Fruit fly (Drosophila melanogaster) whole organism, embryonic: Measurements from ENCODE around the gene ebi.

Experiments
- CG1024 ChIP-seq: fragments of 200-800 bp; sonication (Bioruptor generic); IDR thresholded peaks from 2 replicates; pipeline ENCODE4 v1.3.6; 2022; ENCODE audit warnings: missing biosample characterization, missing genetic modification characterization
- CG10267 ChIP-seq: fragments of 200-800 bp; sonication (Bioruptor generic); optimal IDR thresholded peaks from 2 replicates; lab custom pipeline; 2018; ENCODE audit warnings: missing biosample characterization, mild to moderate bottlenecking, missing genetic modification characterization, moderate library complexity
- CG10543 ChIP-seq: fragments of 200-800 bp; sonication (Bioruptor generic); optimal IDR thresholded peaks from 3 replicates; lab custom pipeline; 2017; ENCODE audit warnings: missing biosample characterization, mild to moderate bottlenecking, missing genetic modification characterization, moderate library complexity
- CG11504 ChIP-seq: fragments of 200-800 bp; sonication (Bioruptor generic); optimal IDR thresholded peaks from 3 replicates; lab custom pipeline; 2019; ENCODE audit warnings: missing biosample characterization, mild to moderate bottlenecking, missing genetic modification characterization, moderate library complexity
- CG12071 ChIP-seq: fragments of 200-800 bp; sonication (Bioruptor generic); optimal IDR thresholded peaks from 3 replicates; lab custom pipeline; 2018; ENCODE audit warnings: missing biosample characterization, mild to moderate bottlenecking, missing genetic modification characterization
- CG13424 ChIP-seq: fragments of 200-800 bp; sonication (Bioruptor generic); optimal IDR thresholded peaks from 2 replicates; lab custom pipeline; 2019; ENCODE audit warnings: missing biosample characterization, mild to moderate bottlenecking, missing genetic modification characterization, moderate library complexity
- CG1603 ChIP-seq: fragments of 200-800 bp; sonication (Bioruptor generic); optimal IDR thresholded peaks from 2 replicates; lab custom pipeline; 2019; ENCODE audit warnings: missing biosample characterization, mild to moderate bottlenecking, missing genetic modification characterization, moderate library complexity
- CG18011 ChIP-seq: fragments of 200-800 bp; sonication (Bioruptor generic); optimal IDR thresholded peaks from 2 replicates; lab custom pipeline; 2017; ENCODE audit warnings: missing biosample characterization, missing genetic modification characterization, mild to moderate bottlenecking, moderate library complexity, missing genotype
- CG2120 ChIP-seq: fragments of 200-800 bp; sonication (Bioruptor generic); optimal IDR thresholded peaks from 3 replicates; lab custom pipeline; 2016; ENCODE audit warnings: missing biosample characterization, missing genetic modification characterization
- CG31441 ChIP-seq: fragments of 200-800 bp; sonication (Bioruptor generic); IDR thresholded peaks from 2 replicates; pipeline ENCODE4 v1.3.6; 2022; ENCODE audit warnings: missing biosample characterization, missing genetic modification characterization
- CG3995 ChIP-seq: fragments of 200-800 bp; sonication (Bioruptor generic); optimal IDR thresholded peaks from 3 replicates; lab custom pipeline; 2016; ENCODE audit warnings: missing biosample characterization, missing genetic modification characterization
- CG4730 ChIP-seq: fragments of 200-800 bp; sonication (Bioruptor generic); IDR thresholded peaks from 2 replicates; pipeline ENCODE4 v1.3.6; 2022; ENCODE audit warnings: missing biosample characterization, missing genetic modification characterization
- CG7357 ChIP-seq: fragments of 200-800 bp; sonication (Bioruptor generic); IDR thresholded peaks from 3 replicates; pipeline ENCODE4 v1.3.6; 2022; ENCODE audit warnings: missing biosample characterization, missing genetic modification characterization
- CG7987 ChIP-seq: fragments of 200-800 bp; sonication (Bioruptor generic); optimal IDR thresholded peaks from 2 replicates; lab custom pipeline; 2018; ENCODE audit warnings: missing biosample characterization, mild to moderate bottlenecking, missing genetic modification characterization, moderate library complexity
- CTCF ChIP-seq: fragments of 200-800 bp; sonication (Bioruptor generic); optimal IDR thresholded peaks from 2 replicates; lab custom pipeline; 2017; ENCODE audit warnings: missing biosample characterization, mild to moderate bottlenecking, missing genetic modification characterization, moderate library complexity
- Camta ChIP-seq: fragments of 200-800 bp; sonication (Bioruptor generic); optimal IDR thresholded peaks from 2 replicates; lab custom pipeline; 2016; ENCODE audit warnings: missing biosample characterization, missing genetic modification characterization
- Dad ChIP-seq: fragments of 200-800 bp; sonication (Bioruptor generic); optimal IDR thresholded peaks from 3 replicates; lab custom pipeline; 2016; ENCODE audit warnings: missing biosample characterization, missing genetic modification characterization
- Deaf1 ChIP-seq: fragments of 200-800 bp; optimal IDR thresholded peaks from 3 replicates; lab custom pipeline; 2019; ENCODE audit warnings: missing biosample characterization, mild to moderate bottlenecking, missing genetic modification characterization, moderate library complexity
- Dfd ChIP-seq, 2 experiments: fragments of >200 bp; optimal IDR thresholded peaks; 2 replicates each; lab custom pipeline; 2017; ENCODE audit warnings: missing biosample characterization in 2 of 2, missing genetic modification characterization in 2 of 2
- Dref ChIP-seq: fragments of 200-800 bp; sonication (Bioruptor generic); IDR thresholded peaks from 2 replicates; pipeline ENCODE4 v1.3.6; 2022; ENCODE audit warnings: missing biosample characterization, missing genetic modification characterization
- ERR ChIP-seq: fragments of 200-800 bp; sonication (Bioruptor generic); optimal IDR thresholded peaks from 2 replicates; lab custom pipeline; 2016; ENCODE audit warnings: missing biosample characterization, missing genetic modification characterization
- HLH4C ChIP-seq: fragments of 200-800 bp; sonication (Bioruptor generic); IDR thresholded peaks from 3 replicates; pipeline ENCODE4 v1.3.6; 2022; ENCODE audit warnings: missing biosample characterization, missing genetic modification characterization; ENCODE audit not compliant: partially characterized antibody
- NC2α ChIP-seq: fragments of 200-800 bp; sonication (Bioruptor generic); optimal IDR thresholded peaks from 2 replicates; lab custom pipeline; 2016; ENCODE audit warnings: missing biosample characterization, missing genetic modification characterization
- Oli ChIP-seq: fragments of 200-800 bp; sonication (Bioruptor generic); optimal IDR thresholded peaks from 2 replicates; lab custom pipeline; 2018; ENCODE audit warnings: missing biosample characterization, mild to moderate bottlenecking, missing genetic modification characterization, moderate library complexity
- Opbp ChIP-seq: fragments of 200-800 bp; sonication (Bioruptor generic); IDR thresholded peaks from 3 replicates; pipeline ENCODE4 v1.3.6; 2022; ENCODE audit warnings: missing biosample characterization, missing genetic modification characterization; ENCODE audit not compliant: partially characterized antibody
- Pdp1 ChIP-seq, 2 experiments: fragments of 200-800 bp; sonication (Bioruptor generic); optimal IDR thresholded peaks; 3 replicates each; lab custom pipeline; 2016; ENCODE audit warnings: missing biosample characterization in 2 of 2, missing genetic modification characterization in 2 of 2, mild to moderate bottlenecking in 1 of 2, moderate library complexity in 1 of 2
- Scr ChIP-seq: fragments of 200-800 bp; sonication (Bioruptor generic); IDR thresholded peaks from 2 replicates; pipeline ENCODE4 v1.3.6; 2022; ENCODE audit warnings: missing biosample characterization, missing genetic modification characterization; ENCODE audit not compliant: partially characterized antibody
- Sin3A ChIP-seq: fragments of >200 bp; optimal IDR thresholded peaks from 2 replicates; lab custom pipeline; 2018
- Ssrp ChIP-seq: fragments of 200-800 bp; sonication (Bioruptor generic); optimal IDR thresholded peaks from 2 replicates; lab custom pipeline; 2018; ENCODE audit warnings: missing biosample characterization, mild to moderate bottlenecking, missing genetic modification characterization, moderate library complexity
- amos ChIP-seq: fragments of 200-800 bp; sonication (Bioruptor generic); IDR thresholded peaks from 2 replicates; pipeline ENCODE4 v1.3.6; 2022; ENCODE audit warnings: missing biosample characterization, missing genetic modification characterization; ENCODE audit not compliant: partially characterized antibody
- bbx ChIP-seq: fragments of 200-800 bp; sonication (Bioruptor generic); IDR thresholded peaks from 2 replicates; pipeline ENCODE4 v1.3.6; 2022; ENCODE audit warnings: missing biosample characterization, missing genetic modification characterization; ENCODE audit not compliant: partially characterized antibody
- crc ChIP-seq: fragments of 200-800 bp; sonication (Bioruptor generic); optimal IDR thresholded peaks from 2 replicates; lab custom pipeline; 2016; ENCODE audit warnings: missing biosample characterization, missing genetic modification characterization
- dati ChIP-seq: fragments of 200-800 bp; sonication (Bioruptor generic); IDR thresholded peaks from 2 replicates; pipeline ENCODE4 v1.3.6; 2022; ENCODE audit warnings: missing biosample characterization, missing genetic modification characterization
- dmrt99B ChIP-seq: fragments of 200-800 bp; sonication (Bioruptor generic); optimal IDR thresholded peaks from 2 replicates; lab custom pipeline; 2018; ENCODE audit warnings: missing biosample characterization, mild to moderate bottlenecking, missing genetic modification characterization, moderate library complexity
- fd64A ChIP-seq: fragments of 200-800 bp; sonication (Bioruptor generic); optimal IDR thresholded peaks from 3 replicates; lab custom pipeline; 2018; ENCODE audit warnings: missing biosample characterization, mild to moderate bottlenecking, missing genetic modification characterization
- ftz-f1 ChIP-seq: fragments of 200-800 bp; sonication (Bioruptor generic); optimal IDR thresholded peaks from 2 replicates; lab custom pipeline; 2016; ENCODE audit warnings: missing biosample characterization, missing genetic modification characterization
- grau ChIP-seq: fragments of 200-800 bp; optimal IDR thresholded peaks from 3 replicates; lab custom pipeline; 2019; ENCODE audit warnings: missing biosample characterization, mild to moderate bottlenecking, missing genetic modification characterization, moderate library complexity
- gro ChIP-seq: fragments of 200-800 bp; sonication (Bioruptor generic); optimal IDR thresholded peaks from 2 replicates; lab custom pipeline; 2016; ENCODE audit warnings: missing biosample characterization, missing genetic modification characterization
- inv ChIP-seq: fragments of 200-800 bp; sonication (Bioruptor generic); IDR thresholded peaks from 2 replicates; pipeline ENCODE4 v1.3.6; 2022; ENCODE audit warnings: missing biosample characterization, missing genetic modification characterization; ENCODE audit not compliant: partially characterized antibody
- lola ChIP-seq, 3 experiments: fragments of >200 bp in 2 of 3; fragments of 200-800 bp in 1 of 3; sonication (Bioruptor generic) in 1 of 3; optimal IDR thresholded peaks; 2 replicates each; lab custom pipeline; 2017 to 2019; ENCODE audit warnings: missing biosample characterization in 3 of 3, missing genetic modification characterization in 3 of 3, mild to moderate bottlenecking in 1 of 3, moderate library complexity in 1 of 3
- luna ChIP-seq: fragments of 200-800 bp; sonication (Bioruptor generic); optimal IDR thresholded peaks from 2 replicates; lab custom pipeline; 2016; ENCODE audit warnings: missing biosample characterization, missing genetic modification characterization
- mld ChIP-seq: fragments of 200-800 bp; sonication (Bioruptor generic); IDR thresholded peaks from 3 replicates; pipeline ENCODE4 v1.3.6; 2022; ENCODE audit warnings: missing biosample characterization, missing genetic modification characterization; ENCODE audit not compliant: partially characterized antibody
- nerfin-2 ChIP-seq: fragments of 200-800 bp; sonication (Bioruptor generic); IDR thresholded peaks from 2 replicates; pipeline ENCODE4 v1.3.6; 2022; ENCODE audit warnings: missing biosample characterization, missing genetic modification characterization; ENCODE audit not compliant: partially characterized antibody
- onecut ChIP-seq: fragments of 200-800 bp; sonication (Bioruptor generic); IDR thresholded peaks from 2 replicates; pipeline ENCODE4 v1.3.6; 2022; ENCODE audit warnings: missing biosample characterization, missing genetic modification characterization
- org-1 ChIP-seq: fragments of 200-800 bp; sonication (Bioruptor generic); optimal IDR thresholded peaks from 2 replicates; lab custom pipeline; 2017; ENCODE audit warnings: missing biosample characterization, missing genetic modification characterization
- tap ChIP-seq: fragments of 200-800 bp; optimal IDR thresholded peaks from 3 replicates; lab custom pipeline; 2019; ENCODE audit warnings: missing biosample characterization, mild to moderate bottlenecking, missing genetic modification characterization, moderate library complexity
- twi ChIP-seq: fragments of 200-800 bp; optimal IDR thresholded peaks from 2 replicates; lab custom pipeline; 2019; ENCODE audit warnings: missing biosample characterization, mild to moderate bottlenecking, missing genetic modification characterization, moderate library complexity
- wdn ChIP-seq: fragments of 200-800 bp; sonication (Bioruptor generic); IDR thresholded peaks from 2 replicates; pipeline ENCODE4 v1.3.6; 2022; ENCODE audit warnings: missing biosample characterization, missing genetic modification characterization
- zen ChIP-seq: fragments of 200-800 bp; sonication (Bioruptor generic); optimal IDR thresholded peaks from 3 replicates; lab custom pipeline; 2018; ENCODE audit warnings: missing biosample characterization, mild to moderate bottlenecking, missing genetic modification characterization, moderate library complexity

The ebi gene

DNA sequence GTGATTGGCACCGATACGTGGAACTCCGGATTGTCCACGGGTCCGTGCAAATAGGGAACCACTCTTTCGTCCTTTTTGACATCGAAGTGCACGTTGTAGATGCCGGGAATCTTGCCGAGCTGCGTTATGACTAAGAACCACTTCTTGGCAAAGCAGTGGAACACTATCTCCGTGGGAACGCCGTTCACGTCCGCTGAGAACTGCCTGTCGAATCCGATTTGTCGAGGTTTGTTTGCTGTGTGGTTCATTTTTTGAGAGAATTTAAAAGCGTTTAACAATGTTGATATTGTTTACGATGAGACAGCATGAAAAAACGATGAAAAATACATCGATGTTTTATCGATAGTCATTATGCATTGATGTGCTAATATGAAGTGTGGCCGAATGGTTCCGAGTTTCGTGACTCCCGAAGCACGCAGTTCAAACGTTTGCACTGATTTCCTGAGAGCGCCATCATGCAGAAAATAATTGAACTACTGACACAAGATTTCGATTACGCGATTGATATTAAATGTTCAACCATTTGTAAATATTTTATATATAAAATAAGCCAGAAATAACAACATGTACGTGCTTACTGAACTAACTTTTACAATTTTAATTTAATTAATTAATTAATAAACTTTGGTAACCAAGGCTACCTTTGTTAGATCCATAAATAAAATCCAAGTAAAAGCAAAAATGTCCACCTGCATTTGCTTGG, 6.4 kb downstream of the ebi start, which contains the start of the genes CG11885 and CG13692:
TSS of gene CG11885 (minus strand) at position 332 of the 703 bp plus-strand sequence.
TSS of gene CG13692 (plus strand) at position 653 of the 703 bp plus-strand sequence.
- peak; percentile 75 for TF ChIP-seq CG7987
- peak; percentile 74 for TF ChIP-seq zen (tag; lab: Kevin White, UChicago)
- no peak for TF ChIP-seq Oli (tag; lab: Kevin White, UChicago)
- peak; percentile 58 for TF ChIP-seq ftz-f1 (GFP tag; lab: Kevin White, UChicago)
- TF ChIP-seq CG31441 (GFP tag; lab: Robert Waterston, UW): peak; percentile 37; the same call in 1 of the 2 replicates
- TF ChIP-seq Pdp1 (GFP tag; optimal IDR thresholded peaks at IDR 0.05; lab: Kevin White, UChicago): peak; percentile 7 to 98
- TF ChIP-seq CG1603 (tag; lab: Kevin White, UChicago): peak; percentile 90
- TF ChIP-seq Dad: peak; percentile 41
- TF ChIP-seq grau (tag; lab: Kevin White, UChicago): peak; percentile 57
- no peak for TF ChIP-seq wdn (GFP tag; lab: Robert Waterston, UW)
- peak; percentile 99 for TF ChIP-seq amos (GFP tag; lab: Robert Waterston, UW)
- TF ChIP-seq tap (tag; lab: Kevin White, UChicago): peak; percentile 45
- peak; percentile 39 for TF ChIP-seq CG13424
- TF ChIP-seq fd64A: no peak
- TF ChIP-seq CG11504 (tag; lab: Kevin White, UChicago): peak; percentile 55
- TF ChIP-seq gro (GFP tag; lab: Kevin White, UChicago): peak; percentile 56
- no peak for TF ChIP-seq Ssrp (tag; lab: Kevin White, UChicago)
- TF ChIP-seq onecut (GFP tag; lab: Robert Waterston, UW): peak; percentile 68
- TF ChIP-seq Deaf1 (tag; lab: Kevin White, UChicago): peak; percentile 65
- TF ChIP-seq org-1 (GFP tag; lab: Kevin White, UChicago): no peak
- peak; percentile 51 for TF ChIP-seq CG2120 (GFP tag; lab: Kevin White, UChicago)
- TF ChIP-seq dmrt99B: peak; percentile 11
- peak; percentile 95 for TF ChIP-seq inv
- no peak for TF ChIP-seq CG10543 (GFP tag; lab: Kevin White, UChicago)
- peak; percentile 38 for TF ChIP-seq Sin3A (lab: Kevin White, UChicago)
- TF ChIP-seq CG10267: peak; percentile 67
- TF ChIP-seq Dref (GFP tag; lab: Robert Waterston, UW): peak; percentile 96
- peak; percentile 95 for TF ChIP-seq CTCF (GFP tag; lab: Kevin White, UChicago)
- TF ChIP-seq Opbp (GFP tag; lab: Robert Waterston, UW): peak; percentile 99
- peak; percentile 97 for TF ChIP-seq HLH4C
- peak; percentile 20 for TF ChIP-seq CG18011 (GFP tag; lab: Kevin White, UChicago)
- peak in 1 of 3 experiments; percentile 2 for TF ChIP-seq lola (GFP tag; optimal IDR thresholded peaks at IDR 0.05; lab: Kevin White, UChicago)
- no peak for TF ChIP-seq luna (GFP tag; lab: Kevin White, UChicago)
- TF ChIP-seq dati (GFP tag; lab: Robert Waterston, UW): no peak
- TF ChIP-seq ERR: no peak
- TF ChIP-seq CG12071 (GFP tag; lab: Kevin White, UChicago): no peak
- peak; percentile 99 for TF ChIP-seq bbx
- TF ChIP-seq CG4730 (GFP tag; lab: Robert Waterston, UW): no peak
- no peak for TF ChIP-seq CG7357 (GFP tag; lab: Robert Waterston, UW)
- peak; percentile 96 for TF ChIP-seq mld
- peak; percentile 17 for TF ChIP-seq Camta
- TF ChIP-seq nerfin-2 (GFP tag; lab: Robert Waterston, UW): peak; percentile 95
- TF ChIP-seq Dfd (GFP tag; optimal IDR thresholded peaks at IDR 0.05; lab: Kevin White, UChicago): no peak
- no peak for TF ChIP-seq crc (GFP tag; lab: Kevin White, UChicago)
- no peak for TF ChIP-seq CG1024
- TF ChIP-seq NC2α (GFP tag; lab: Kevin White, UChicago): no peak
- peak; percentile 91 for TF ChIP-seq CG3995
- peak; percentile 97 for TF ChIP-seq Scr (GFP tag; lab: Robert Waterston, UW)
- TF ChIP-seq twi (tag; lab: Kevin White, UChicago): peak; percentile 25
